Worm (Caenorhabditis elegans) whole organism, L4 larva: Measurements from ENCODE around the gene szy-20.
A peak's percentile ranks its signal among the peaks of the same experiment; 100 is the strongest.

ENCODE experiments used
- F49E8.2 ChIP-seq: sonication (generic microtip); optimal IDR thresholded peaks from 2 replicates; lab custom pipeline; 2016; ENCODE audit warnings: missing compliant biosample characterization, mild to moderate bottlenecking, missing genetic modification characterization, borderline replicate concordance
- T20F7.1 ChIP-seq: fragments of 200-800 bp; sonication (Bioruptor generic); optimal IDR thresholded peaks from 2 replicates; lab custom pipeline; 2018; ENCODE audit warnings: mild to moderate bottlenecking, missing genetic modification characterization, missing compliant biosample characterization
- Y5F2A.4 ChIP-seq: fragments of 200-800 bp; sonication (Bioruptor generic); optimal IDR thresholded peaks from 2 replicates; lab custom pipeline; 2018; ENCODE audit warnings: mild to moderate bottlenecking, missing genetic modification characterization, missing compliant biosample characterization
- ZK546.5 ChIP-seq, 2 experiments: sonication (generic microtip); optimal IDR thresholded peaks; 2 replicates each; lab custom pipeline; 2017; ENCODE audit warnings: missing biosample characterization in 2 of 2, missing genetic modification characterization in 2 of 2
- aha-1 ChIP-seq: fragments of 150-350 bp; peaks from one replicate; lab custom pipeline; 2014; ENCODE audit warnings: missing biosample characterization, missing genetic modification characterization
- attf-4 ChIP-seq: sonication (generic microtip); optimal IDR thresholded peaks from 3 replicates; lab custom pipeline; 2017; ENCODE audit warnings: missing biosample characterization, missing genetic modification characterization
- ceh-62 ChIP-seq: sonication (generic microtip); optimal IDR thresholded peaks from 2 replicates; lab custom pipeline; 2017; ENCODE audit warnings: missing biosample characterization, missing genetic modification characterization
- daf-16 ChIP-seq, 3 experiments: sonication (generic microtip); optimal IDR thresholded peaks; 2 replicates each; lab custom pipeline; 2016 to 2017; ENCODE audit warnings: missing genetic modification characterization in 3 of 3, missing genetic modification reagents in 3 of 3, mild to moderate bottlenecking in 2 of 3, missing compliant biosample characterization in 2 of 3, missing biosample characterization in 1 of 3, moderate library complexity in 1 of 3
- daf-19 ChIP-seq: fragments of 200-800 bp; sonication (Bioruptor generic); conservative IDR thresholded peaks from 2 replicates; pipeline ENCODE4 v1.3.6; 2022; ENCODE audit warnings: missing genetic modification characterization, missing compliant biosample characterization
- dpl-1 ChIP-seq: fragments of 150-350 bp; optimal IDR thresholded peaks from 2 replicates; lab custom pipeline; 2014; ENCODE audit warnings: missing biosample characterization, missing genetic modification reagents, missing genetic modification characterization
- duxl-1 ChIP-seq: sonication (generic microtip); optimal IDR thresholded peaks from 2 replicates; lab custom pipeline; 2016; ENCODE audit warnings: mild to moderate bottlenecking, missing genetic modification characterization, moderate library complexity, missing compliant biosample characterization; ENCODE audit not compliant: poor library complexity
- fkh-10 ChIP-seq: fragments of 150-350 bp; optimal IDR thresholded peaks from 2 replicates; lab custom pipeline; 2014; ENCODE audit warnings: missing biosample characterization, missing genetic modification reagents, missing genetic modification characterization
- fos-1 ChIP-seq: fragments of 150-350 bp; optimal IDR thresholded peaks from 2 replicates; lab custom pipeline; 2014; ENCODE audit warnings: missing biosample characterization, missing genetic modification characterization
- hif-1 ChIP-seq, 2 experiments: sonication (generic microtip); optimal IDR thresholded peaks; 2 replicates each; lab custom pipeline; 2016 to 2017; ENCODE audit warnings: missing compliant biosample characterization in 2 of 2, missing genetic modification characterization in 2 of 2, missing genetic modification reagents in 2 of 2, missing genotype in 2 of 2, mild to moderate bottlenecking in 1 of 2
- hlh-11 ChIP-seq: fragments of 200-800 bp; sonication (Bioruptor generic); optimal IDR thresholded peaks from 2 replicates; lab custom pipeline; 2018; ENCODE audit warnings: mild to moderate bottlenecking, missing genetic modification characterization, missing compliant biosample characterization
- hlh-30 ChIP-seq: sonication (generic microtip); optimal IDR thresholded peaks from 2 replicates; lab custom pipeline; 2017; ENCODE audit warnings: antibody characterized with exemption, mild to moderate bottlenecking, missing genetic modification characterization, missing compliant biosample characterization; ENCODE audit not compliant: insufficient read depth
- jun-1 ChIP-seq: fragments of 150-350 bp; optimal IDR thresholded peaks from 2 replicates; lab custom pipeline; 2014; ENCODE audit warnings: missing biosample characterization, missing genetic modification reagents, missing genetic modification characterization
- lim-7 ChIP-seq: fragments of 200-800 bp; sonication (Bioruptor generic); IDR thresholded peaks from 2 replicates; pipeline ENCODE4 v1.3.6; 2022; ENCODE audit warnings: missing genetic modification characterization, missing compliant biosample characterization
- lin-38 ChIP-seq: fragments of 200-800 bp; sonication (Bioruptor generic); IDR thresholded peaks from 2 replicates; pipeline ENCODE4 v1.3.6; 2022; ENCODE audit warnings: missing genetic modification reagents, missing genetic modification characterization, missing compliant biosample characterization
- lsy-2 ChIP-seq, 2 experiments: fragments of 150-350 bp in 1 of 2; sonication (generic microtip) in 1 of 2; optimal IDR thresholded peaks; 2 replicates each; lab custom pipeline; 2014 to 2017; ENCODE audit warnings: missing biosample characterization in 2 of 2, missing genetic modification characterization in 2 of 2
- mes-2 ChIP-seq: sonication (generic microtip); optimal IDR thresholded peaks from 2 replicates; lab custom pipeline; 2016; ENCODE audit warnings: missing genotype, mild to moderate bottlenecking, missing genetic modification characterization, missing compliant biosample characterization; ENCODE audit not compliant: poor library complexity, severe bottlenecking
- mxl-2 ChIP-seq: fragments of 200-800 bp; sonication (Bioruptor generic); conservative IDR thresholded peaks from 2 replicates; pipeline ENCODE4 v1.3.6; 2022; ENCODE audit warnings: missing genetic modification reagents, missing genetic modification characterization, missing compliant biosample characterization
- nhr-11 ChIP-seq: fragments of 150-350 bp; optimal IDR thresholded peaks from 2 replicates; lab custom pipeline; 2014; ENCODE audit warnings: missing biosample characterization, missing genetic modification characterization
- nhr-237 ChIP-seq: sonication (generic microtip); optimal IDR thresholded peaks from 2 replicates; lab custom pipeline; 2017; ENCODE audit warnings: missing biosample characterization, missing genetic modification characterization
- nhr-6 ChIP-seq: fragments of 150-350 bp; optimal IDR thresholded peaks from 2 replicates; lab custom pipeline; 2014; ENCODE audit warnings: missing biosample characterization, missing genetic modification characterization
- nhr-76 ChIP-seq: fragments of 150-350 bp; optimal IDR thresholded peaks from 2 replicates; lab custom pipeline; 2014; ENCODE audit warnings: missing biosample characterization, missing genetic modification characterization
- pha-4 ChIP-seq, 2 experiments: fragments of 150-350 bp in 1 of 2; fragments of 200-800 bp in 1 of 2; sonication (Bioruptor generic) in 1 of 2; IDR thresholded peaks in 1 of 2; optimal IDR thresholded peaks in 1 of 2; 2 replicates each; pipeline versions ENCODE4 v1.3.6 to Lab custom; 2014 to 2022; ENCODE audit warnings: missing genetic modification characterization in 2 of 2, missing genetic modification reagents in 2 of 2, missing biosample characterization in 1 of 2, missing compliant biosample characterization in 1 of 2
- rbr-2 ChIP-seq: sonication (generic microtip); optimal IDR thresholded peaks from 2 replicates; lab custom pipeline; 2016; ENCODE audit warnings: missing genotype, missing genetic modification characterization, missing compliant biosample characterization
- saeg-2 ChIP-seq: fragments of 200-800 bp; sonication (Bioruptor generic); IDR thresholded peaks from 2 replicates; pipeline ENCODE4 v1.3.6; 2022; ENCODE audit warnings: missing genetic modification reagents, missing genetic modification characterization, missing compliant biosample characterization
- set-16 ChIP-seq: fragments of 200-800 bp; sonication (Bioruptor generic); IDR thresholded peaks from 2 replicates; pipeline ENCODE4 v1.3.6; 2022; ENCODE audit warnings: missing genetic modification reagents, missing genetic modification characterization, missing compliant biosample characterization
- skn-1 ChIP-seq: fragments of 150-350 bp; optimal IDR thresholded peaks from 2 replicates; lab custom pipeline; 2014; ENCODE audit warnings: missing biosample characterization, missing genetic modification characterization
- snpc-4 ChIP-seq: fragments of 150-350 bp; optimal IDR thresholded peaks from 2 replicates; lab custom pipeline; 2014; ENCODE audit warnings: missing biosample characterization, missing genetic modification characterization
- spr-3 ChIP-seq: fragments of 200-800 bp; sonication (Bioruptor generic); optimal IDR thresholded peaks from 2 replicates; lab custom pipeline; 2018; ENCODE audit warnings: mild to moderate bottlenecking, missing genetic modification characterization, missing compliant biosample characterization
- tag-97 ChIP-seq: fragments of 200-800 bp; sonication (Bioruptor generic); IDR thresholded peaks from 2 replicates; pipeline ENCODE4 v1.3.6; 2022; ENCODE audit warnings: missing genetic modification characterization, missing compliant biosample characterization
- tra-1 ChIP-seq: fragments of 200-800 bp; sonication (Bioruptor generic); IDR thresholded peaks from 2 replicates; pipeline ENCODE4 v1.3.6; 2022; ENCODE audit warnings: missing genetic modification reagents, missing genetic modification characterization, missing compliant biosample characterization
- unc-130 ChIP-seq: sonication (generic microtip); optimal IDR thresholded peaks from 2 replicates; lab custom pipeline; 2016; ENCODE audit warnings: missing genetic modification reagents, missing genetic modification characterization, missing compliant biosample characterization
- unc-39 ChIP-seq: sonication (generic microtip); optimal IDR thresholded peaks from 2 replicates; lab custom pipeline; 2017; ENCODE audit warnings: missing biosample characterization, missing genetic modification characterization
- unc-62 ChIP-seq, 3 experiments: fragments of 150-350 bp in 1 of 3; sonication (generic microtip); optimal IDR thresholded peaks in 2 of 3; peaks in 1 of 3; 1 replicate in 1 of 3; 2 replicates in 2 of 3; lab custom pipeline; 2014 to 2017; ENCODE audit warnings: missing biosample characterization in 3 of 3, missing genetic modification characterization in 3 of 3, missing genetic modification reagents in 3 of 3, missing genotype in 1 of 3

The szy-20 gene

DNA sequence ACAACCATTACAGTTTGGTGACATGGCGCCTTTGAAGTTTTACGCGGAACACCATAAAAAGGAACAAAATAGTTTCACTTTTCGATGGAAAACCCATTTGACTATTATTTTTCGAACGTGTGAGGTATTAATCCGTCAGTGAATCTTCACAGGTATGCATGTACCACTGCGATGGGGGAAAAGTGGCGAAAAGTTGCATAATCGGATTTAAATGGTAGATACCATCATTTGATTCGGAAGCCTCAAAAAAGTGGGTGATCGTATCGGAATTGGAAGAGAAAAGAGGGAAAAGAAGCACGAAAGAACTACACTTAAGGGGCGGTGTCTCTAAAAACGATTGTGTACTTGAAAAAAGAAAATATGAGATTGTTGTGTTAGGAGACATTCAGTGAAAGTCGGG lies 15.4 kb downstream of the szy-20 start:
- TF ChIP-seq jun-1 (no peak), rbr-2 (tag; lab: Kevin White, UChicago) (no peak), duxl-1 (tag; lab: Kevin White, UChicago) (no peak), fos-1 (tag; lab: Kevin White, UChicago) (no peak), daf-16 (GFP tag; optimal IDR thresholded peaks at IDR 0.05; lab: Kevin White, UChicago) (no peak), daf-16 (tag; optimal IDR thresholded peaks at IDR 0.05; lab: Kevin White, UChicago) (no peak)

ce11 chrII:8951270-8951669 lies 17.9 kb downstream of the szy-20 start:
- peak in 1 of 2 experiments; percentile 97 for TF ChIP-seq unc-62 (GFP tag; optimal IDR thresholded peaks at IDR 0.05 in 1 of 2; lab: Kevin White, UChicago)
- no peak for TF ChIP-seq unc-62 (tag; optimal IDR thresholded peaks at IDR 0.05; lab: Kevin White, UChicago)
- TF ChIP-seq saeg-2 (GFP tag; lab: Robert Waterston, UW): no peak
- TF ChIP-seq, all 104 proteins: peak for 1

ce11 chrII:8948640-8949039 lies 20.5 kb downstream of the szy-20 start:
- no peak for TF ChIP-seq spr-3 (GFP tag; lab: Kevin White, UChicago)
- no peak for TF ChIP-seq F49E8.2 (tag; lab: Kevin White, UChicago)
- TF ChIP-seq T20F7.1: no peak
- TF ChIP-seq Y5F2A.4 (GFP tag; lab: Kevin White, UChicago): no peak
- no peak for TF ChIP-seq nhr-237 (tag; lab: Kevin White, UChicago)
- no peak for TF ChIP-seq daf-19 (GFP tag; lab: Robert Waterston, UW)
- no peak for TF ChIP-seq fos-1 (tag; lab: Kevin White, UChicago)
- no peak for TF ChIP-seq tag-97 (GFP tag; lab: Robert Waterston, UW)

ce11 chrII:8947391-8947790 lies 21.7 kb downstream of the szy-20 start, which contains the start of gene cutl-15:
TSS of gene cutl-15 (minus strand) at chrII:8947688.
- TF ChIP-seq nhr-76 (tag; lab: Kevin White, UChicago) (no peak), mes-2 (tag; lab: Kevin White, UChicago) (no peak), unc-130 (GFP tag; lab: Kevin White, UChicago) (no peak), ceh-62 (tag; lab: Kevin White, UChicago) (no peak), unc-62 (GFP tag; optimal IDR thresholded peaks at IDR 0.05 in 1 of 2; lab: Kevin White, UChicago) (peak in 1 of 2 experiments; percentile 25), unc-62 (tag; optimal IDR thresholded peaks at IDR 0.05; lab: Kevin White, UChicago) (no peak), lim-7 (GFP tag; lab: Robert Waterston, UW) (no peak), aha-1 (peak; percentile 98), nhr-237 (tag; lab: Kevin White, UChicago) (no peak), Y5F2A.4 (GFP tag; lab: Kevin White, UChicago) (no peak), skn-1 (no peak)

DNA sequence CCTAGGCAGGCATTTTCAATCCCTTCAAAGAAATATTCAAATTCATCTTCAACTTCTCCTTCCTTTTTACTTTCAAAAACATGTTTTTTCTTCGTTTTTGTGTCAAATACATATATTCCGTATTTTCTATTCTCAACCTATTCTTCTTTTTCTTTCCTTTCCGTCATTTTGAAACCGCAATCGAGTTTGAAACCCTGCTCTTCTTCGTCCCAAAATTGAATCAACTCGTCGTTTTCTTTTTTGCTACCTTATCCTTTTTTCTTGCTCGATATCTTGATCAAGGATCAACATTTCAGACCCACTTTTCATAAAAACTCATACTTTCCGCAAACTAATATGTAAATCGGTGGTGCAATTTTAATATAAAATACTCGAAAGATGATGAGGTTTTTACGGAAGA lies 24.0 kb downstream of the szy-20 start:
- TF ChIP-seq fkh-10 (GFP tag; lab: Kevin White, UChicago) (peak; percentile 18), snpc-4 (tag; lab: Kevin White, UChicago) (no peak)
- TF ChIP-seq, all 104 proteins: peak for 1

DNA sequence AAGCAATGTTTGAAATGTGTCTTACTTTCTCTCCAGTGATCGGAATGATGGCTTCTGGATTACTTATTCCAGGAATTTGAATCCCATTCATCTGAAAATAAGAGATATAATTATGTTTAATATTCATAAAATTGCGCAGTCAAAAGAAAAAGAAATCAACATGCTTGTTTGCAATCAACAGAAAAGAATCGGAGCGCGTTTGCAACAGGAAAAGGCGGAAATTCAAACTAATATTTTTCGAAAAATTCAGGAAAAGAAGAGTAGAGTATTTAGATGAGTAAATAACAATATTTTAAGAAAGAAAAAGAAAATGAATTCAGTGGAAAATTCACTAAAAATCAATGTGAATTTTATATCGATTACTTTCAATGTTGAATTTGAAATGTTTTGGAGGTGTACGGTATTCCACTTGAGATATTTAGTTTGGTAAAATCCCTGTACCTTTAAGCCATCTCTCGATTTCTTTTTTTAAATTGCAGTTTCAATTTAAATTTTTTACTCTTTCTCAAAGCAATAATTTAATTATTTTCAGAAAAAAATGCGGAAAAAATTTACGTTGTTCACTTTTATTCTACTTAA lies 28.7 kb downstream of the szy-20 start, which contains the start of the genes set-17 and T21B10.4:
TSS of gene set-17 (minus strand) at position 127 of the 579 bp plus-strand sequence.
TSS of gene T21B10.4 (plus strand) at position 533 of the 579 bp plus-strand sequence.
- TF ChIP-seq ZK546.5 (tag; optimal IDR thresholded peaks at IDR 0.05; lab: Kevin White, UChicago) (no peak), hlh-30 (tag; lab: Kevin White, UChicago) (no peak), pha-4 (GFP tag; IDR thresholded peaks at IDR 0.05; lab: Robert Waterston, UW) (no peak), pha-4 (tag; optimal IDR thresholded peaks at IDR 0.05; lab: Kevin White, UChicago) (no peak), dpl-1 (GFP tag; lab: Kevin White, UChicago) (peak; percentile 79), nhr-11 (tag; lab: Kevin White, UChicago) (no peak), rbr-2 (tag; lab: Kevin White, UChicago) (no peak), mxl-2 (no peak), daf-16 (GFP tag; optimal IDR thresholded peaks at IDR 0.05; lab: Kevin White, UChicago) (no peak), daf-16 (tag; optimal IDR thresholded peaks at IDR 0.05; lab: Kevin White, UChicago) (peak; percentile 71), mes-2 (tag; lab: Kevin White, UChicago) (no peak), set-16 (GFP tag; lab: Robert Waterston, UW) (no peak), lsy-2 (tag; optimal IDR thresholded peaks at IDR 0.05; lab: Kevin White, UChicago) (peak in 1 of 2 experiments; percentile 39), attf-4 (no peak), hif-1 (tag; optimal IDR thresholded peaks at IDR 0.05; lab: Kevin White, UChicago) (no peak), snpc-4 (tag; lab: Kevin White, UChicago) (no peak), unc-39 (tag; lab: Kevin White, UChicago) (no peak), nhr-6 (tag; lab: Kevin White, UChicago) (peak; percentile 18), lin-38 (GFP tag; lab: Robert Waterston, UW) (peak; percentile 58), tra-1 (GFP tag; lab: Robert Waterston, UW) (no peak), hlh-11 (tag; lab: Kevin White, UChicago) (no peak)
- TF ChIP-seq, all 104 proteins: peak for 5
